Worm (Caenorhabditis elegans): ENCODE results near the gene nipi-3.

- no peak for TF ChIP-seq unc-62 (GFP tag; optimal IDR thresholded peaks at IDR 0.05)
- no peak for TF ChIP-seq unc-39 (tag; optimal IDR thresholded peaks at IDR 0.05)
- no peak for TF ChIP-seq elt-1 (tag; optimal IDR thresholded peaks at IDR 0.05; ENCODE audit: borderline replicate concordance, insufficient read depth)
- no peak for TF ChIP-seq elt-3 (tag; optimal IDR thresholded peaks at IDR 0.05)
- no peak for TF ChIP-seq nhr-76 (tag; optimal IDR thresholded peaks at IDR 0.05)
- TF ChIP-seq sptf-1 (tag; optimal IDR thresholded peaks at IDR 0.05) = no peak
- no peak for TF ChIP-seq snpc-4 (tag; optimal IDR thresholded peaks at IDR 0.05)
- TF ChIP-seq bed-3 (GFP tag; optimal IDR thresholded peaks at IDR 0.05) = no peak
- TF ChIP-seq ztf-11 (tag; optimal IDR thresholded peaks at IDR 0.05) = no peak
These were observed 22.6 kb downstream of the nipi-3 start, which contains the start of gene K09E9.4 for ce11 chrX:15630340-15630739.

Measured in whole organism, mixed stage, embryonic.